Fruit fly (Drosophila melanogaster): ENCODE results near the gene CG11841.

- no peak for TF ChIP-seq sna (GFP tag; IDR thresholded peaks at IDR 0.05; ENCODE audit: partially characterized antibody)
- TF ChIP-seq sd (tag; optimal IDR thresholded peaks at IDR 0.05): no peak
- no peak for TF ChIP-seq Gsc (GFP tag; IDR thresholded peaks at IDR 0.05)
- no peak for TF ChIP-seq CG16779 (GFP tag; IDR thresholded peaks at IDR 0.05)
- TF ChIP-seq CG7987 (GFP tag; optimal IDR thresholded peaks at IDR 0.05): no peak
These were observed 47.2 kb downstream of the CG11841 start for dm6 chr3R:29098022-29098421.
